Worm (Caenorhabditis elegans): Measurements from ENCODE around the gene srx-116.
A peak's percentile ranks its signal among the peaks of the same experiment; 100 is the strongest.

The srx-116 gene

ce11 chrV:12637764-12638502, 32.8 kb upstream of the srx-116 start (continued):
- TF ChIP-seq nhr-42 (GFP tag; IDR thresholded peaks at IDR 0.05) = no peak
- TF ChIP-seq ztf-11 (tag; optimal IDR thresholded peaks at IDR 0.05) = no peak
- TF ChIP-seq attf-4 (tag; optimal IDR thresholded peaks at IDR 0.05) = no peak
- TF ChIP-seq lin-39 (tag; optimal IDR thresholded peaks at IDR 0.05) = no peak
- TF ChIP-seq Y5F2A.4 (GFP tag; optimal IDR thresholded peaks at IDR 0.05) = no peak
- no peak for TF ChIP-seq lin-29 (GFP tag; IDR thresholded peaks at IDR 0.05)
- TF ChIP-seq ama-1 (optimal IDR thresholded peaks at IDR 0.05) = no peak
- TF ChIP-seq unc-39 (tag; optimal IDR thresholded peaks at IDR 0.05) = no peak
- no peak for TF ChIP-seq egl-43 (GFP tag; IDR thresholded peaks at IDR 0.05)
- no peak for TF ChIP-seq set-16 (GFP tag; IDR thresholded peaks at IDR 0.05)
- TF ChIP-seq vab-7 (GFP tag; IDR thresholded peaks at IDR 0.05) = no peak
- TF ChIP-seq zfp-3 (GFP tag; conservative IDR thresholded peaks at IDR 0.05) = no peak
- TF ChIP-seq lsy-2 (tag; optimal IDR thresholded peaks at IDR 0.05) = no peak
- no peak for TF ChIP-seq Y75B8A.6 (GFP tag; IDR thresholded peaks at IDR 0.05)
- no peak for TF ChIP-seq daf-19 (GFP tag; conservative IDR thresholded peaks at IDR 0.05)
- peak; percentile 83 for TF ChIP-seq pqm-1 (tag; optimal IDR thresholded peaks at IDR 0.05)
- TF ChIP-seq nhr-25 (tag; optimal IDR thresholded peaks at IDR 0.05; ENCODE audit: borderline replicate concordance, insufficient read depth) = no peak
- no peak for TF ChIP-seq daf-12 (tag; optimal IDR thresholded peaks at IDR 0.05)

ce11 chrV:12640384-12640783, 30.3 kb upstream of the srx-116 start, which contains the start of gene gpa-8:
TSS of gene gpa-8 (minus strand) at chrV:12640484.
- no peak for TF ChIP-seq R02D3.7 (tag; optimal IDR thresholded peaks at IDR 0.05)
- no peak for TF ChIP-seq Y75B8A.6 (GFP tag; IDR thresholded peaks at IDR 0.05)
- no peak for TF ChIP-seq ceh-32 (tag; optimal IDR thresholded peaks at IDR 0.05; ENCODE audit: poor library complexity)
- TF ChIP-seq vab-7 (GFP tag; IDR thresholded peaks at IDR 0.05) = no peak
- TF ChIP-seq ceh-28 (tag; optimal IDR thresholded peaks at IDR 0.05) = no peak
- no peak for TF ChIP-seq ZK337.2 (GFP tag; IDR thresholded peaks at IDR 0.05)
- TF ChIP-seq nhr-42 (GFP tag; IDR thresholded peaks at IDR 0.05) = no peak
- no peak for TF ChIP-seq lim-7 (GFP tag; IDR thresholded peaks at IDR 0.05)
- no peak for TF ChIP-seq D1046.2 (GFP tag; IDR thresholded peaks at IDR 0.05)
- TF ChIP-seq gei-8 (GFP tag; optimal IDR thresholded peaks at IDR 0.05) = no peak
- no peak for TF ChIP-seq unc-62 (GFP tag; optimal IDR thresholded peaks at IDR 0.05 in 1 of 2)
- no peak for TF ChIP-seq unc-62 (tag; optimal IDR thresholded peaks at IDR 0.05)
- no peak for TF ChIP-seq dpl-1 (GFP tag; optimal IDR thresholded peaks at IDR 0.05)
- no peak for TF ChIP-seq nhr-41 (GFP tag; IDR thresholded peaks at IDR 0.05)
- TF ChIP-seq lin-1 (GFP tag; IDR thresholded peaks at IDR 0.05) = no peak
- no peak for TF ChIP-seq unc-39 (tag; optimal IDR thresholded peaks at IDR 0.05)
- no peak for TF ChIP-seq ztf-7 (tag; optimal IDR thresholded peaks at IDR 0.05)
- TF ChIP-seq F26F4.8 (GFP tag; conservative IDR thresholded peaks at IDR 0.05) = no peak
- TF ChIP-seq spr-1 (tag; optimal IDR thresholded peaks at IDR 0.05) = no peak
- TF ChIP-seq lin-15B (tag; optimal IDR thresholded peaks at IDR 0.05) = no peak

ce11 chrV:12644500-12644899, 26.2 kb upstream of the srx-116 start, which contains the start of gene F56H9.8:
TSS of gene F56H9.8 (plus strand) at chrV:12644800.
- no peak for TF ChIP-seq pqm-1 (tag; optimal IDR thresholded peaks at IDR 0.05)
- no peak for TF ChIP-seq mdl-1 (tag; optimal IDR thresholded peaks at IDR 0.05)
- no peak for TF ChIP-seq Y5F2A.4 (GFP tag; optimal IDR thresholded peaks at IDR 0.05)
- TF ChIP-seq ceh-44 (GFP tag; IDR thresholded peaks at IDR 0.05) = no peak
- no peak for TF ChIP-seq Y105C5A.15 (GFP tag; IDR thresholded peaks at IDR 0.05)
- no peak for TF ChIP-seq T26A8.4 (GFP tag; IDR thresholded peaks at IDR 0.05)
- no peak for TF ChIP-seq dve-1 (tag; optimal IDR thresholded peaks at IDR 0.05; ENCODE audit: insufficient read depth)
- TF ChIP-seq nhr-28 (tag; optimal IDR thresholded peaks at IDR 0.05) = no peak
- no peak for TF ChIP-seq mxl-2 (GFP tag; conservative IDR thresholded peaks at IDR 0.05)
- no peak for TF ChIP-seq F26F4.8 (GFP tag; conservative IDR thresholded peaks at IDR 0.05)
- no peak for TF ChIP-seq duxl-1 (tag; optimal IDR thresholded peaks at IDR 0.05; ENCODE audit: poor library complexity)
- TF ChIP-seq spr-3 (GFP tag; optimal IDR thresholded peaks at IDR 0.05) = no peak
- no peak for TF ChIP-seq hif-1 (tag; optimal IDR thresholded peaks at IDR 0.05)
- TF ChIP-seq ztf-11 (tag; optimal IDR thresholded peaks at IDR 0.05) = no peak
- no peak for TF ChIP-seq nhr-102 (tag; optimal IDR thresholded peaks at IDR 0.05)
- no peak for TF ChIP-seq R02D3.7 (tag; optimal IDR thresholded peaks at IDR 0.05)
- no peak for TF ChIP-seq ZK337.2 (GFP tag; IDR thresholded peaks at IDR 0.05)

Data from whole organism, L4 larva.